Worm (Caenorhabditis elegans): ENCODE measurements around the gene D1086.5.

DNA sequence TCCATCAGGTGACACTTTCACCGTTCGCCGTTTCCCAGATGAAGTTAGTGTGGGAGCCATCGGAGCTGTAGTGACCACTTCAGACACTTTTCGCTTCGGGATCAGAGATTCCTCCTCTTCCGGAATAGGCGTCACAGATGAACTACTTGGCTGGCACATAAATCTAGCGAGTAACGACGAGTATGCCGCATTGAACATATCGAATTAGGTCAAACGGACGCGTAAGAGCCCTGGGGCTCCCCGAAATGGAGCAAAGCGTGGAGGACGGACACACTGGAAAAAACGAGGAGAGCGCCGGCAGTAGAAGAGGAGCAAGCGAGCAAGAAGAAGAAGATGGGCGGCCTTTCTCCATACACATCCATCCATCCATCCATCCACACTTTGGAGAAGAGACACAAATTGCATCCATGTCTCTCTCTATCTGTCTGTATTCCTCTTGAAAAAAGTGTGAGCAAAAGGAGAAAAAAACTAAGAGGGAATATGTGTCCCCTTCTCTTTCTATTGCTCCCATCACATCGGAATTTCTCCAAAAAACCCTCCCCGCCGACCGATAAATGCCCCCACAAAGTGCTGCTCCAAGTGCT, 36.3 kb upstream of the D1086.5 start:
- TF ChIP-seq flt-1 (GFP tag; IDR thresholded peaks at IDR 0.05) (no peak), klf-2 (GFP tag; conservative IDR thresholded peaks at IDR 0.05) (no peak), T22C8.4 (GFP tag; IDR thresholded peaks at IDR 0.05) (no peak)

Measured in whole organism, midembryonic.